Fruit fly (Drosophila melanogaster) whole organism, embryonic: ENCODE data around the gene run.

Experiments used
- ATbp ChIP-seq: fragments of 200-800 bp; sonication (Bioruptor generic); optimal IDR thresholded peaks from 2 replicates; lab custom pipeline; 2017; ENCODE audit warnings: missing biosample characterization, mild to moderate bottlenecking, missing genetic modification characterization, missing genetic modification reagents
- B-H2 ChIP-seq: fragments of 200-800 bp; sonication (Bioruptor generic); optimal IDR thresholded peaks from 2 replicates; lab custom pipeline; 2018; ENCODE audit warnings: missing biosample characterization, mild to moderate bottlenecking, missing genetic modification characterization
- CG10366 ChIP-seq: fragments of 200-800 bp; sonication (Bioruptor generic); IDR thresholded peaks from 2 replicates; pipeline ENCODE4 v1.3.6; 2022; ENCODE audit warnings: missing biosample characterization, missing genetic modification characterization
- CG11456 ChIP-seq: fragments of 200-800 bp; sonication (Bioruptor generic); IDR thresholded peaks from 3 replicates; pipeline ENCODE4 v1.3.6; 2022; ENCODE audit warnings: missing biosample characterization, missing genetic modification characterization
- CG11560 ChIP-seq: fragments of 200-800 bp; sonication (Bioruptor generic); IDR thresholded peaks from 3 replicates; pipeline ENCODE4 v1.3.6; 2022; ENCODE audit warnings: missing biosample characterization, missing genetic modification characterization
- CG12769 ChIP-seq: fragments of 200-800 bp; sonication (Bioruptor generic); optimal IDR thresholded peaks from 2 replicates; lab custom pipeline; 2019; ENCODE audit warnings: missing biosample characterization, mild to moderate bottlenecking, missing genetic modification characterization, moderate library complexity
- CG13624 ChIP-seq: fragments of 200-800 bp; sonication (Bioruptor generic); optimal IDR thresholded peaks from 2 replicates; lab custom pipeline; 2016; ENCODE audit warnings: missing biosample characterization, missing genetic modification characterization
- CG15479 ChIP-seq: fragments of 200-800 bp; sonication (Bioruptor generic); optimal IDR thresholded peaks from 3 replicates; lab custom pipeline; 2019; ENCODE audit warnings: missing biosample characterization, mild to moderate bottlenecking, missing genetic modification characterization, moderate library complexity
- CG15601 ChIP-seq: fragments of 200-800 bp; sonication (Bioruptor generic); optimal IDR thresholded peaks from 3 replicates; lab custom pipeline; 2019; ENCODE audit warnings: missing biosample characterization, mild to moderate bottlenecking, missing genetic modification characterization, moderate library complexity
- CG15696 ChIP-seq: fragments of 200-800 bp; sonication (Bioruptor generic); optimal IDR thresholded peaks from 2 replicates; lab custom pipeline; 2019; ENCODE audit warnings: missing biosample characterization, mild to moderate bottlenecking, missing genetic modification characterization, moderate library complexity
- CG16779 ChIP-seq: fragments of 200-800 bp; sonication (Bioruptor generic); IDR thresholded peaks from 2 replicates; pipeline ENCODE4 v1.3.6; 2022; ENCODE audit warnings: missing biosample characterization, missing genetic modification characterization
- CG17912 ChIP-seq: fragments of 200-800 bp; sonication (Bioruptor generic); optimal IDR thresholded peaks from 2 replicates; lab custom pipeline; 2018; ENCODE audit warnings: missing biosample characterization, mild to moderate bottlenecking, missing genetic modification characterization
- CG2202 ChIP-seq: fragments of 200-800 bp; sonication (Bioruptor generic); optimal IDR thresholded peaks from 2 replicates; lab custom pipeline; 2018; ENCODE audit warnings: missing biosample characterization, mild to moderate bottlenecking, missing genetic modification characterization
- CG31365 ChIP-seq: fragments of 200-800 bp; sonication (Bioruptor generic); optimal IDR thresholded peaks from 2 replicates; lab custom pipeline; 2018; ENCODE audit warnings: missing biosample characterization, mild to moderate bottlenecking, missing genetic modification characterization
- CG31388 ChIP-seq: fragments of 200-800 bp; sonication (Bioruptor generic); optimal IDR thresholded peaks from 2 replicates; lab custom pipeline; 2016; ENCODE audit warnings: missing biosample characterization, missing genetic modification characterization
- CG33557 ChIP-seq: fragments of 200-800 bp; sonication (Bioruptor generic); optimal IDR thresholded peaks from 2 replicates; lab custom pipeline; 2019; ENCODE audit warnings: missing biosample characterization, mild to moderate bottlenecking, missing genetic modification characterization, moderate library complexity
- CG34224 ChIP-seq: fragments of 200-800 bp; sonication (Bioruptor generic); IDR thresholded peaks from 3 replicates; pipeline ENCODE4 v1.3.6; 2022; ENCODE audit warnings: missing biosample characterization, missing genetic modification characterization; ENCODE audit not compliant: partially characterized antibody
- CG3995 ChIP-seq: fragments of 200-800 bp; sonication (Bioruptor generic); optimal IDR thresholded peaks from 3 replicates; lab custom pipeline; 2016; ENCODE audit warnings: missing biosample characterization, missing genetic modification characterization
- CG42726 ChIP-seq: fragments of 200-800 bp; sonication (Bioruptor generic); IDR thresholded peaks from 2 replicates; pipeline ENCODE4 v1.3.6; 2022; ENCODE audit warnings: missing biosample characterization, missing genetic modification characterization; ENCODE audit not compliant: partially characterized antibody
- CG9817 ChIP-seq: fragments of 200-800 bp; sonication (Bioruptor generic); optimal IDR thresholded peaks from 2 replicates; lab custom pipeline; 2018; ENCODE audit warnings: missing biosample characterization, mild to moderate bottlenecking, missing genetic modification characterization, moderate library complexity
- Camta ChIP-seq: fragments of 200-800 bp; sonication (Bioruptor generic); optimal IDR thresholded peaks from 2 replicates; lab custom pipeline; 2016; ENCODE audit warnings: missing biosample characterization, missing genetic modification characterization
- Dek ChIP-seq: fragments of 200-800 bp; sonication (Bioruptor generic); optimal IDR thresholded peaks from 3 replicates; lab custom pipeline; 2019; ENCODE audit warnings: missing biosample characterization, mild to moderate bottlenecking, missing genetic modification characterization, moderate library complexity
- Eip74EF ChIP-seq, 2 experiments: fragments of 200-800 bp in 1 of 2; fragments of >200 bp in 1 of 2; sonication (Bioruptor generic) in 1 of 2; optimal IDR thresholded peaks; 2 replicates each; lab custom pipeline; 2017 to 2019; ENCODE audit warnings: missing biosample characterization in 2 of 2, missing genetic modification characterization in 2 of 2, mild to moderate bottlenecking in 1 of 2, moderate library complexity in 1 of 2
- GATAe ChIP-seq: fragments of 200-800 bp; sonication (Bioruptor generic); conservative IDR thresholded peaks from 2 replicates; pipeline ENCODE4 v1.3.6; 2022; ENCODE audit warnings: missing biosample characterization, missing genetic modification characterization
- Gsc ChIP-seq: fragments of 200-800 bp; sonication (Bioruptor generic); IDR thresholded peaks from 2 replicates; pipeline ENCODE4 v1.3.6; 2022; ENCODE audit warnings: missing biosample characterization, missing genetic modification characterization
- HmgZ ChIP-seq: fragments of 200-800 bp; sonication (Bioruptor generic); optimal IDR thresholded peaks from 2 replicates; lab custom pipeline; 2018; ENCODE audit warnings: missing biosample characterization, mild to moderate bottlenecking, missing genetic modification characterization
- Lpt ChIP-seq: fragments of >200 bp; optimal IDR thresholded peaks from 2 replicates; lab custom pipeline; 2018; ENCODE audit warnings: missing biosample characterization, missing genetic modification characterization
- Med ChIP-seq: fragments of 200-800 bp; sonication (Bioruptor generic); peaks from one replicate; lab custom pipeline; 2016; ENCODE audit warnings: missing biosample characterization, missing genetic modification characterization, mild to moderate bottlenecking, inconsistent platforms, moderate library complexity
- Meics ChIP-seq: fragments of 200-800 bp; sonication (Bioruptor generic); optimal IDR thresholded peaks from 2 replicates; lab custom pipeline; 2017; ENCODE audit warnings: missing biosample characterization, mild to moderate bottlenecking, missing genetic modification characterization
- Optix ChIP-seq: fragments of 200-800 bp; sonication (Bioruptor generic); IDR thresholded peaks from 3 replicates; pipeline ENCODE4 v1.3.6; 2022; ENCODE audit warnings: missing biosample characterization, missing genetic modification characterization
- TFAM ChIP-seq: fragments of 200-800 bp; sonication (Bioruptor generic); optimal IDR thresholded peaks from 2 replicates; lab custom pipeline; 2017; ENCODE audit warnings: missing biosample characterization, missing genetic modification characterization, inconsistent platforms
- ase ChIP-seq: fragments of 200-800 bp; sonication (Bioruptor generic); IDR thresholded peaks from 3 replicates; pipeline ENCODE4 v1.3.6; 2022; ENCODE audit warnings: missing biosample characterization, missing genetic modification characterization
- az2 ChIP-seq: fragments of 200-800 bp; sonication (Bioruptor generic); optimal IDR thresholded peaks from 3 replicates; lab custom pipeline; 2016; ENCODE audit warnings: missing biosample characterization, missing genetic modification characterization
- btn ChIP-seq: fragments of 200-800 bp; sonication (Bioruptor generic); optimal IDR thresholded peaks from 2 replicates; lab custom pipeline; 2016; ENCODE audit warnings: missing biosample characterization, missing genetic modification characterization
- cato ChIP-seq: fragments of 200-800 bp; sonication (Bioruptor generic); optimal IDR thresholded peaks from 2 replicates; lab custom pipeline; 2016; ENCODE audit warnings: missing biosample characterization, missing genetic modification characterization, borderline replicate concordance
- crp ChIP-seq, 2 experiments: fragments of 200-800 bp; sonication (Bioruptor generic); optimal IDR thresholded peaks; 2 replicates in 1 of 2; 3 replicates in 1 of 2; lab custom pipeline; 2017; ENCODE audit warnings: missing biosample characterization in 2 of 2, missing genetic modification characterization in 2 of 2, mild to moderate bottlenecking in 1 of 2, moderate library complexity in 1 of 2
- dimm ChIP-seq: fragments of 200-800 bp; sonication (Bioruptor generic); IDR thresholded peaks from 2 replicates; pipeline ENCODE4 v1.3.6; 2022; ENCODE audit warnings: missing biosample characterization, missing genetic modification characterization
- fd96Cb ChIP-seq: fragments of 200-800 bp; sonication (Bioruptor generic); optimal IDR thresholded peaks from 2 replicates; lab custom pipeline; 2018; ENCODE audit warnings: missing biosample characterization, mild to moderate bottlenecking, missing genetic modification characterization, moderate library complexity
- lola ChIP-seq, 3 experiments: fragments of >200 bp in 2 of 3; fragments of 200-800 bp in 1 of 3; sonication (Bioruptor generic) in 1 of 3; optimal IDR thresholded peaks; 2 replicates each; lab custom pipeline; 2017 to 2019; ENCODE audit warnings: missing biosample characterization in 3 of 3, missing genetic modification characterization in 3 of 3, mild to moderate bottlenecking in 1 of 3, moderate library complexity in 1 of 3
- nau ChIP-seq: fragments of 200-800 bp; sonication (Bioruptor generic); optimal IDR thresholded peaks from 3 replicates; lab custom pipeline; 2017; ENCODE audit warnings: missing biosample characterization, mild to moderate bottlenecking, missing genetic modification characterization, missing genetic modification reagents
- pan ChIP-seq, 4 experiments: fragments of >200 bp in 3 of 4; fragments of 200-800 bp in 1 of 4; sonication (Bioruptor generic) in 1 of 4; optimal IDR thresholded peaks in 3 of 4; IDR thresholded peaks in 1 of 4; 2 replicates each; pipeline versions ENCODE4 v1.3.6 to Lab custom; 2017 to 2022; ENCODE audit warnings: missing biosample characterization in 2 of 4, missing genetic modification characterization in 2 of 4, mixed read lengths in 1 of 4
- pros ChIP-seq: fragments of 200-800 bp; sonication (Bioruptor generic); optimal IDR thresholded peaks from 3 replicates; lab custom pipeline; 2019; ENCODE audit warnings: missing biosample characterization, mild to moderate bottlenecking, missing genetic modification characterization, moderate library complexity
- pzg ChIP-seq: fragments of 200-800 bp; sonication (Bioruptor generic); optimal IDR thresholded peaks from 3 replicates; lab custom pipeline; 2018; ENCODE audit warnings: missing biosample characterization, mild to moderate bottlenecking, missing genetic modification characterization, moderate library complexity
- schlank ChIP-seq: fragments of 200-800 bp; sonication (Bioruptor generic); optimal IDR thresholded peaks from 2 replicates; lab custom pipeline; 2018; ENCODE audit warnings: missing biosample characterization, mild to moderate bottlenecking, missing genetic modification characterization
- tin ChIP-seq: fragments of 200-800 bp; sonication (Bioruptor generic); optimal IDR thresholded peaks from 3 replicates; lab custom pipeline; 2016; ENCODE audit warnings: missing biosample characterization, missing genetic modification characterization
- trem ChIP-seq: fragments of 200-800 bp; optimal IDR thresholded peaks from 3 replicates; lab custom pipeline; 2019; ENCODE audit warnings: missing biosample characterization, mild to moderate bottlenecking, missing genetic modification characterization, moderate library complexity
- unpg ChIP-seq: fragments of 200-800 bp; sonication (Bioruptor generic); optimal IDR thresholded peaks from 3 replicates; lab custom pipeline; 2018; ENCODE audit warnings: missing biosample characterization, mild to moderate bottlenecking, missing genetic modification characterization, moderate library complexity
- wek ChIP-seq: fragments of 200-800 bp; sonication (Bioruptor generic); optimal IDR thresholded peaks from 3 replicates; lab custom pipeline; 2018; ENCODE audit warnings: missing biosample characterization, mild to moderate bottlenecking, missing genetic modification characterization, moderate library complexity

run gene

dm6 chrX:20654954-20655391 lies 35.5 kb upstream of the run start (continued):
- TF ChIP-seq pros (GFP tag; lab: Kevin White, UChicago) (peak; percentile 9), B-H2 (GFP tag; lab: Kevin White, UChicago) (no peak), CG15601 (peak; percentile 64), CG42726 (GFP tag; lab: Robert Waterston, UW) (no peak), CG31365 (tag; lab: Kevin White, UChicago) (peak; percentile 61), pzg (no peak), cato (GFP tag; lab: Kevin White, UChicago) (peak; percentile 65), CG9817 (peak; percentile 37), wek (peak; percentile 55), pan (optimal IDR thresholded peaks at IDR 0.05; lab: Kevin White, UChicago) (no peak), pan (GFP tag; optimal IDR thresholded peaks at IDR 0.05 in 1 of 2, IDR thresholded peaks at IDR 0.05 in 1 of 2) (peak in 1 of 2 experiments; percentile 88), nau (GFP tag; lab: Kevin White, UChicago) (peak; percentile 82), Camta (GFP tag; lab: Kevin White, UChicago) (peak; percentile 77), lola (GFP tag; optimal IDR thresholded peaks at IDR 0.05; lab: Kevin White, UChicago) (peak in 1 of 3 experiments; percentile 73), Optix (peak; percentile 86), Meics (peak; percentile 33), fd96Cb (peak; percentile 81), Eip74EF (GFP tag; optimal IDR thresholded peaks at IDR 0.05; lab: Kevin White, UChicago) (peak in 1 of 2 experiments; percentile 20), ATbp (peak; percentile 90), CG10366 (GFP tag; lab: Robert Waterston, UW) (peak; percentile 79), az2 (GFP tag; lab: Kevin White, UChicago) (peak; percentile 67), CG17912 (no peak), CG13624 (GFP tag; lab: Kevin White, UChicago) (peak; percentile 29), unpg (GFP tag; lab: Kevin White, UChicago) (peak; percentile 64), schlank (tag; lab: Kevin White, UChicago) (no peak), CG15696 (peak; percentile 79), Lpt (GFP tag; lab: Kevin White, UChicago) (no peak), HmgZ (tag; lab: Kevin White, UChicago) (peak; percentile 16), dimm (GFP tag; lab: Robert Waterston, UW) (peak; percentile 59), CG34224 (no peak), CG31388 (GFP tag; lab: Kevin White, UChicago) (peak; percentile 67), CG2202 (peak; percentile 83), CG3995 (GFP tag; lab: Kevin White, UChicago) (no peak), CG12769 (tag; lab: Kevin White, UChicago) (peak; percentile 60), Gsc (GFP tag; lab: Robert Waterston, UW) (peak; percentile 77), CG16779 (GFP tag; lab: Robert Waterston, UW) (no peak), GATAe (GFP tag; lab: Robert Waterston, UW) (no peak), Dek (tag; lab: Kevin White, UChicago) (peak; percentile 11), btn (peak; percentile 82), crp (GFP tag; optimal IDR thresholded peaks at IDR 0.05; lab: Kevin White, UChicago) (peak in 1 of 2 experiments; percentile 21), tin (GFP tag; lab: Kevin White, UChicago) (peak; percentile 79), Med (GFP tag; lab: Kevin White, UChicago) (peak; percentile 95), CG33557 (GFP tag; lab: Kevin White, UChicago) (peak; percentile 73), ase (GFP tag; lab: Robert Waterston, UW) (peak; percentile 76), TFAM (GFP tag; lab: Kevin White, UChicago) (peak; percentile 46), CG11456 (GFP tag; lab: Robert Waterston, UW) (peak; percentile 77), CG15479 (GFP tag; lab: Kevin White, UChicago) (peak; percentile 74), trem (tag; lab: Kevin White, UChicago) (peak; percentile 42), CG11560 (tag; lab: Robert Waterston, UW) (peak; percentile 74)
